ENCODE assay signal across 3 worm cellular contexts in the genomic region with DNA sequence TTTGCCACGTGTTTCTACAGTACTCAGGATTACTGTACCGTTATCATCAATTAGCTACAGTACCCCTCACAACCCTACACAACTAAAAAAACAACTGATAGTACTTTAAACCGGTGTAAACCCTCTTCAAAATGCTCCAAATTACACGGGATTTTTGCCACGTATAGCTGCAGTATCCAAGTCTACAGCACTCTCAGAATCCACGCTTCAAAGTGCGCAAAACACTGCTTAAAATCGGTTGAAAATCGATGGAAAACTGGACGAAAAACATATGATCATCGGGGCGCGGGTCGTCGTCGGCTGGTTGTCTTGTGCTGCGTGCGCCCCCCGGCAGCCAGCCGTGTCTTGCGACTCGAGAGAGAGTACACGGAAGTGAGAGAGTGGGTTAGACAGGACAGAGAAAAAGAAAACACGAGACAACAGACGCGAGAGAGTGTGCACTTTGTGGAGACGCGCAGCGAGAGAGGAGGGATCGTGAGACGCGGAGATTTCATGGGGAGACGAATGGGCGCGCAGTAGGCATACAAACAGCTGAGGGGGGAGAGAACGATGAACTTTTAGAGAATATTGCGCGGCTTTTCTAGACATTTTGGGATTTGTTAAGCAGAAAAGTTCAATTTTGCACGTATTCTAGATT.
A peak's percentile ranks its signal among the peaks of the same experiment; 100 is the strongest.
TF ChIP-seq lines count a peak whose summit lies in the region.

No protein-coding gene starts in this region.

TF ChIP-seq in whole organism, L1 larva, 84 proteins besides CTCF, POLR2A, EP300 and RAD21 (continued from another document and continues in another):
- TF ChIP-seq fkh-8 (tag; optimal IDR thresholded peaks at IDR 0.05; lab: Kevin White, UChicago): peak; percentile 97
- peak; percentile 11 to 94 for TF ChIP-seq mdl-1 (tag; optimal IDR thresholded peaks at IDR 0.05; lab: Kevin White, UChicago)
- TF ChIP-seq nhr-84 (tag; optimal IDR thresholded peaks at IDR 0.05; lab: Kevin White, UChicago): no peak
- no peak for TF ChIP-seq nhr-237 (tag; optimal IDR thresholded peaks at IDR 0.05; lab: Kevin White, UChicago)
- peak; percentile 88 for TF ChIP-seq egl-13 (tag; optimal IDR thresholded peaks at IDR 0.05; lab: Kevin White, UChicago)
- peak; percentile 92 for TF ChIP-seq swsn-7 (tag; optimal IDR thresholded peaks at IDR 0.05; lab: Kevin White, UChicago)
- peak; percentile 20 for TF ChIP-seq aha-1 (tag; optimal IDR thresholded peaks at IDR 0.05; lab: Kevin White, UChicago)
- peak; percentile 44 for TF ChIP-seq snpc-4 (tag; optimal IDR thresholded peaks at IDR 0.05; lab: Kevin White, UChicago)
- TF ChIP-seq lir-3 (tag; optimal IDR thresholded peaks at IDR 0.05; lab: Kevin White, UChicago; ENCODE audit: poor library complexity): peak; percentile 79
- peak; percentile 41 for TF ChIP-seq mef-2 (tag; optimal IDR thresholded peaks at IDR 0.05; lab: Kevin White, UChicago)
- no peak for TF ChIP-seq tlp-1 (tag; optimal IDR thresholded peaks at IDR 0.05; lab: Kevin White, UChicago)
- peak; percentile 26 for TF ChIP-seq elt-2 (tag; optimal IDR thresholded peaks at IDR 0.05; lab: Kevin White, UChicago)
- TF ChIP-seq lin-35 (GFP tag; optimal IDR thresholded peaks at IDR 0.05; lab: Kevin White, UChicago): peak; percentile 77 to 86
- peak; percentile 97 for TF ChIP-seq nhr-71 (tag; optimal IDR thresholded peaks at IDR 0.05; lab: Kevin White, UChicago)
- peak; percentile 86 to 90 for TF ChIP-seq lsy-2 (tag; optimal IDR thresholded peaks at IDR 0.05; lab: Kevin White, UChicago)
- TF ChIP-seq nhr-11 (tag; optimal IDR thresholded peaks at IDR 0.05; lab: Kevin White, UChicago): peak; percentile 47
- no peak for TF ChIP-seq Y116A8C.19 (tag; optimal IDR thresholded peaks at IDR 0.05; lab: Kevin White, UChicago; ENCODE audit: borderline replicate concordance)
- peak; percentile 40 for TF ChIP-seq fos-1 (tag; optimal IDR thresholded peaks at IDR 0.05; lab: Kevin White, UChicago)
- TF ChIP-seq ceh-90 (tag; optimal IDR thresholded peaks at IDR 0.05; lab: Kevin White, UChicago): peak; percentile 46
- no peak for TF ChIP-seq C34B4.2 (tag; optimal IDR thresholded peaks at IDR 0.05; lab: Kevin White, UChicago)
- peak; percentile 42 for TF ChIP-seq zip-4 (GFP tag; optimal IDR thresholded peaks at IDR 0.05; lab: Kevin White, UChicago)
- TF ChIP-seq vab-15 (tag; optimal IDR thresholded peaks at IDR 0.05; lab: Kevin White, UChicago): no peak
- TF ChIP-seq lin-13 (GFP tag; optimal IDR thresholded peaks at IDR 0.05; lab: Kevin White, UChicago): peak; percentile 90
- no peak for TF ChIP-seq unc-98 (GFP tag; IDR thresholded peaks at IDR 0.05; lab: Robert Waterston, UW)
- TF ChIP-seq unc-62 (GFP tag; optimal IDR thresholded peaks at IDR 0.05; lab: Kevin White, UChicago): no peak
- peak; percentile 81 for TF ChIP-seq nhr-90 (tag; optimal IDR thresholded peaks at IDR 0.05; lab: Kevin White, UChicago; ENCODE audit: poor library complexity)
- TF ChIP-seq hlh-4 (tag; optimal IDR thresholded peaks at IDR 0.05; lab: Kevin White, UChicago): no peak
- TF ChIP-seq egl-27 (tag; optimal IDR thresholded peaks at IDR 0.05; lab: Kevin White, UChicago): peak in 1 of 2 experiments; percentile 70
- TF ChIP-seq C04F5.9 (tag; optimal IDR thresholded peaks at IDR 0.05; lab: Kevin White, UChicago): no peak
- peak; percentile 24 for TF ChIP-seq ama-1 (optimal IDR thresholded peaks at IDR 0.05; lab: Kevin White, UChicago)
- TF ChIP-seq irx-1 (tag; optimal IDR thresholded peaks at IDR 0.05; lab: Kevin White, UChicago): peak; percentile 74
- TF ChIP-seq dpl-1 (GFP tag; optimal IDR thresholded peaks at IDR 0.05; lab: Kevin White, UChicago): peak; percentile 66 to 71 (median 68)
- peak; percentile 43 for TF ChIP-seq skn-1 (tag; optimal IDR thresholded peaks at IDR 0.05; lab: Kevin White, UChicago)
- TF ChIP-seq dsc-1 (tag; optimal IDR thresholded peaks at IDR 0.05; lab: Kevin White, UChicago): peak; percentile 73
- peak; percentile 83 for TF ChIP-seq pax-3 (tag; optimal IDR thresholded peaks at IDR 0.05; lab: Kevin White, UChicago)
- TF ChIP-seq lin-15B (tag; optimal IDR thresholded peaks at IDR 0.05; lab: Kevin White, UChicago): peak; percentile 40
- peak; percentile 10 for TF ChIP-seq fkh-4 (tag; optimal IDR thresholded peaks at IDR 0.05; lab: Kevin White, UChicago; ENCODE audit: borderline replicate concordance)
- no peak for TF ChIP-seq blmp-1 (tag; optimal IDR thresholded peaks at IDR 0.05; lab: Kevin White, UChicago)
- TF ChIP-seq efl-1 (optimal IDR thresholded peaks at IDR 0.05; lab: Kevin White, UChicago): peak; percentile 84 to 90
- peak; percentile 63 to 96 for TF ChIP-seq efl-1 (GFP tag; optimal IDR thresholded peaks at IDR 0.05 in 1 of 2; lab: Kevin White, UChicago)
- TF ChIP-seq unc-30 (tag; optimal IDR thresholded peaks at IDR 0.05; lab: Kevin White, UChicago): no peak

TF ChIP-seq in whole organism, L3 larva, 47 proteins besides CTCF, POLR2A, EP300 and RAD21 (continued from another document):
- TF ChIP-seq zag-1 (tag; optimal IDR thresholded peaks at IDR 0.05; lab: Kevin White, UChicago) (no peak), sea-2 (GFP tag; optimal IDR thresholded peaks at IDR 0.05; lab: Kevin White, UChicago) (no peak), fos-1 (tag; optimal IDR thresholded peaks at IDR 0.05; lab: Kevin White, UChicago) (no peak), mdl-1 (tag; optimal IDR thresholded peaks at IDR 0.05; lab: Kevin White, UChicago) (peak; percentile 86), pha-4 (tag; optimal IDR thresholded peaks at IDR 0.05; lab: Kevin White, UChicago) (peak; percentile 83), lin-15B (tag; optimal IDR thresholded peaks at IDR 0.05; lab: Kevin White, UChicago) (peak; percentile 81), unc-39 (tag; optimal IDR thresholded peaks at IDR 0.05; lab: Kevin White, UChicago) (no peak), hmg-11 (tag; optimal IDR thresholded peaks at IDR 0.05; lab: Kevin White, UChicago) (peak; percentile 99), ama-1 (optimal IDR thresholded peaks at IDR 0.05; lab: Kevin White, UChicago) (no peak), aly-2 (tag; optimal IDR thresholded peaks at IDR 0.05; lab: Kevin White, UChicago) (no peak), ztf-11 (tag; optimal IDR thresholded peaks at IDR 0.05; lab: Kevin White, UChicago) (no peak), nhr-237 (tag; optimal IDR thresholded peaks at IDR 0.05; lab: Kevin White, UChicago) (no peak), elt-3 (tag; optimal IDR thresholded peaks at IDR 0.05; lab: Kevin White, UChicago) (no peak), elt-2 (tag; optimal IDR thresholded peaks at IDR 0.05; lab: Kevin White, UChicago) (peak; percentile 57), snpc-4 (tag; optimal IDR thresholded peaks at IDR 0.05; lab: Kevin White, UChicago) (peak; percentile 58), pqm-1 (tag; optimal IDR thresholded peaks at IDR 0.05; lab: Kevin White, UChicago) (peak; percentile 35), nhr-11 (tag; optimal IDR thresholded peaks at IDR 0.05; lab: Kevin White, UChicago) (peak; percentile 50), fkh-2 (tag; optimal IDR thresholded peaks at IDR 0.05; lab: Kevin White, UChicago) (no peak), fkh-10 (GFP tag; optimal IDR thresholded peaks at IDR 0.05; lab: Kevin White, UChicago) (peak; percentile 78), nhr-23 (tag; optimal IDR thresholded peaks at IDR 0.05; lab: Kevin White, UChicago) (peak; percentile 71), egl-5 (tag; optimal IDR thresholded peaks at IDR 0.05; lab: Kevin White, UChicago) (no peak)

TF ChIP-seq in whole organism, young adult, 124 proteins besides CTCF, POLR2A, EP300 and RAD21 (continued from another document):
- TF ChIP-seq aptf-3 (GFP tag; IDR thresholded peaks at IDR 0.05; lab: Robert Waterston, UW) (no peak), egrh-3 (GFP tag; IDR thresholded peaks at IDR 0.05; lab: Robert Waterston, UW) (peak; percentile 66; the same call in 1 of the 2 replicates), gei-17 (GFP tag; optimal IDR thresholded peaks at IDR 0.05; lab: Kevin White, UChicago) (peak; percentile 33), F10E7.11 (tag; optimal IDR thresholded peaks at IDR 0.05; lab: Kevin White, UChicago) (no peak), F57A8.1 (GFP tag; optimal IDR thresholded peaks at IDR 0.05; lab: Kevin White, UChicago) (no peak), nfya-2 (GFP tag; IDR thresholded peaks at IDR 0.05; lab: Robert Waterston, UW) (no peak), ztf-3 (GFP tag; optimal IDR thresholded peaks at IDR 0.05; lab: Kevin White, UChicago) (peak; percentile 15), zim-3 (tag; optimal IDR thresholded peaks at IDR 0.05; lab: Kevin White, UChicago) (peak; percentile 7), ZK185.1 (tag; optimal IDR thresholded peaks at IDR 0.05; lab: Kevin White, UChicago; ENCODE audit: poor library complexity, severe bottlenecking) (peak; percentile 50), tlf-1 (GFP tag; optimal IDR thresholded peaks at IDR 0.05; lab: Kevin White, UChicago) (peak; percentile 60), lsy-27 (tag; optimal IDR thresholded peaks at IDR 0.05; lab: Kevin White, UChicago; ENCODE audit: borderline replicate concordance, insufficient read depth) (no peak), lin-40 (tag; optimal IDR thresholded peaks at IDR 0.05; lab: Kevin White, UChicago) (peak; percentile 74), sdz-38 (tag; optimal IDR thresholded peaks at IDR 0.05; lab: Kevin White, UChicago) (no peak), pha-4 (tag; optimal IDR thresholded peaks at IDR 0.05; lab: Kevin White, UChicago) (no peak), die-1 (tag; optimal IDR thresholded peaks at IDR 0.05; lab: Kevin White, UChicago) (peak; percentile 5), efl-1 (GFP tag; optimal IDR thresholded peaks at IDR 0.05; lab: Kevin White, UChicago) (no peak), xnd-1 (tag; optimal IDR thresholded peaks at IDR 0.05; lab: Kevin White, UChicago) (no peak), lsl-1 (GFP tag; optimal IDR thresholded peaks at IDR 0.05; lab: Kevin White, UChicago) (no peak), nhr-80 (tag; optimal IDR thresholded peaks at IDR 0.05; lab: Kevin White, UChicago) (peak; percentile 68), nfyb-1 (GFP tag; IDR thresholded peaks at IDR 0.05; lab: Robert Waterston, UW) (peak; percentile 78), F52B5.7 (tag; optimal IDR thresholded peaks at IDR 0.05; lab: Kevin White, UChicago) (peak; percentile 23), mes-4 (tag; optimal IDR thresholded peaks at IDR 0.05; lab: Kevin White, UChicago) (no peak), ama-1 (optimal IDR thresholded peaks at IDR 0.05; lab: Kevin White, UChicago) (peak; percentile 1), ama-1 (GFP tag; optimal IDR thresholded peaks at IDR 0.05; lab: Kevin White, UChicago) (no peak), egl-18 (GFP tag; IDR thresholded peaks at IDR 0.05; lab: Robert Waterston, UW) (no peak), lin-54 (GFP tag; optimal IDR thresholded peaks at IDR 0.05; lab: Kevin White, UChicago) (peak; percentile 57), hsf-1 (GFP tag; IDR thresholded peaks at IDR 0.05; lab: Robert Waterston, UW) (peak; percentile 45; the same call in 1 of the 2 replicates), sea-2 (GFP tag; IDR thresholded peaks at IDR 0.05; lab: Robert Waterston, UW) (no peak), ztf-18 (tag; optimal IDR thresholded peaks at IDR 0.05; lab: Kevin White, UChicago) (peak; percentile 69), ceh-91 (GFP tag; IDR thresholded peaks at IDR 0.05; lab: Robert Waterston, UW) (no peak), somi-1 (GFP tag; optimal IDR thresholded peaks at IDR 0.05; lab: Kevin White, UChicago) (peak; percentile 53), Y95B8A.8 (GFP tag; IDR thresholded peaks at IDR 0.05; lab: Robert Waterston, UW) (0 out of 2 replicates have a peak, but pooled peaks have one; percentile 59), snpc-4 (GFP tag; optimal IDR thresholded peaks at IDR 0.05; lab: Kevin White, UChicago) (no peak), snpc-4 (tag; optimal IDR thresholded peaks at IDR 0.05; lab: Kevin White, UChicago) (peak in 3 of 4 experiments; percentile 38 to 56 (median 41)), chd-7 (tag; optimal IDR thresholded peaks at IDR 0.05; lab: Kevin White, UChicago) (peak; percentile 71), rec-8 (tag; optimal IDR thresholded peaks at IDR 0.05; lab: Kevin White, UChicago) (no peak), hmg-1.2 (GFP tag; IDR thresholded peaks at IDR 0.05; lab: Robert Waterston, UW) (peak; percentile 95), ekl-4 (GFP tag; IDR thresholded peaks at IDR 0.05; lab: Robert Waterston, UW) (peak; percentile 67), akir-1 (GFP tag; optimal IDR thresholded peaks at IDR 0.05; lab: Kevin White, UChicago) (peak; percentile 38), unc-62 (GFP tag; optimal IDR thresholded peaks at IDR 0.05; lab: Kevin White, UChicago) (no peak), madf-10 (tag; optimal IDR thresholded peaks at IDR 0.05; lab: Kevin White, UChicago) (peak; percentile 65), repo-1 (tag; optimal IDR thresholded peaks at IDR 0.05; lab: Kevin White, UChicago) (peak; percentile 14), T07F8.4 (tag; optimal IDR thresholded peaks at IDR 0.05; lab: Kevin White, UChicago) (peak; percentile 10), K12H6.12 (tag; optimal IDR thresholded peaks at IDR 0.05; lab: Kevin White, UChicago) (peak; percentile 85), athp-1 (tag; optimal IDR thresholded peaks at IDR 0.05; lab: Kevin White, UChicago) (peak; percentile 64)
